1 fruit fly cellular context compared by ENCODE assay signal in genomic region chr3R:16403734-16404057, dm6.
TF ChIP-seq lines count a peak whose summit lies in the region.

No protein-coding gene starts in this region.

TF ChIP-seq in whole organism, embryonic, 481 proteins besides CTCF, POLR2A, EP300 and RAD21 (continued from another document):
- TF ChIP-seq CG8089 (GFP tag; optimal IDR thresholded peaks at IDR 0.05; lab: Kevin White, UChicago) (no peak), Hmx (GFP tag; optimal IDR thresholded peaks at IDR 0.05; lab: Kevin White, UChicago) (no peak), Ptx1 (GFP tag; IDR thresholded peaks at IDR 0.05; lab: Robert Waterston, UW) (no peak), CG8388 (GFP tag; optimal IDR thresholded peaks at IDR 0.05; lab: Kevin White, UChicago) (no peak), zen2 (GFP tag; IDR thresholded peaks at IDR 0.05; lab: Robert Waterston, UW; ENCODE audit: partially characterized antibody) (no peak), pfk (GFP tag; optimal IDR thresholded peaks at IDR 0.05; lab: Kevin White, UChicago) (peak; percentile 99), fru (optimal IDR thresholded peaks at IDR 0.05; lab: Kevin White, UChicago) (no peak), CG17385 (GFP tag; optimal IDR thresholded peaks at IDR 0.05; lab: Kevin White, UChicago) (no peak), gro (GFP tag; optimal IDR thresholded peaks at IDR 0.05; lab: Kevin White, UChicago) (no peak), CG3838 (GFP tag; optimal IDR thresholded peaks at IDR 0.05; lab: Kevin White, UChicago) (no peak)
